Worm (Caenorhabditis elegans) whole organism, mixed stage, embryonic: Measurements from ENCODE around the gene C24B5.4.

Experiments
- blmp-1 ChIP-seq: fragments of 150-350 bp; optimal IDR thresholded peaks from 2 replicates; lab custom pipeline; 2014; ENCODE audit warnings: missing biosample characterization, missing genetic modification characterization
- ceh-39 ChIP-seq: fragments of 150-350 bp; optimal IDR thresholded peaks from 2 replicates; lab custom pipeline; 2014; ENCODE audit warnings: missing biosample characterization, missing genetic modification characterization
- ceh-83 ChIP-seq: fragments of 200-800 bp; sonication (Bioruptor generic); optimal IDR thresholded peaks from 2 replicates; lab custom pipeline; 2018; ENCODE audit warnings: mild to moderate bottlenecking, missing genetic modification characterization, missing compliant biosample characterization
- ces-1 ChIP-seq: fragments of 150-350 bp; optimal IDR thresholded peaks from 2 replicates; lab custom pipeline; 2014; ENCODE audit warnings: missing biosample characterization, missing genetic modification reagents, missing genetic modification characterization
- cnd-1 ChIP-seq: fragments of 200-800 bp; sonication (Bioruptor generic); optimal IDR thresholded peaks from 2 replicates; lab custom pipeline; 2018; ENCODE audit warnings: mild to moderate bottlenecking, missing genetic modification characterization, missing compliant biosample characterization
- drap-1 ChIP-seq: fragments of 200-800 bp; sonication (Bioruptor generic); optimal IDR thresholded peaks from 3 replicates; lab custom pipeline; 2018; ENCODE audit warnings: mild to moderate bottlenecking, missing genetic modification characterization, missing compliant biosample characterization
- elt-3 ChIP-seq: fragments of 150-350 bp; optimal IDR thresholded peaks from 2 replicates; lab custom pipeline; 2014; ENCODE audit warnings: missing biosample characterization, missing genetic modification characterization
- flh-1 ChIP-seq: fragments of 200-800 bp; sonication (Bioruptor generic); optimal IDR thresholded peaks from 2 replicates; lab custom pipeline; 2018; ENCODE audit warnings: mild to moderate bottlenecking, missing genetic modification characterization, moderate library complexity, missing compliant biosample characterization
- ham-2 ChIP-seq: fragments of 200-800 bp; sonication (Bioruptor generic); optimal IDR thresholded peaks from 2 replicates; lab custom pipeline; 2018; ENCODE audit warnings: mild to moderate bottlenecking, missing genetic modification characterization, missing compliant biosample characterization
- hlh-1 ChIP-seq: fragments of 150-350 bp; optimal IDR thresholded peaks from 2 replicates; lab custom pipeline; 2014; ENCODE audit warnings: missing biosample characterization, missing genetic modification reagents, missing genetic modification characterization
- lin-13 ChIP-seq: fragments of 150-350 bp; optimal IDR thresholded peaks from 2 replicates; lab custom pipeline; 2014; ENCODE audit warnings: missing biosample characterization, missing genetic modification characterization
- lin-32 ChIP-seq: fragments of 200-800 bp; sonication (Bioruptor generic); optimal IDR thresholded peaks from 2 replicates; lab custom pipeline; 2018; ENCODE audit warnings: mild to moderate bottlenecking, missing genetic modification characterization, missing compliant biosample characterization
- lsy-2 ChIP-seq: fragments of 150-350 bp; optimal IDR thresholded peaks from 2 replicates; lab custom pipeline; 2014; ENCODE audit warnings: missing biosample characterization, missing genetic modification characterization
- nhr-12 ChIP-seq: fragments of 150-350 bp; optimal IDR thresholded peaks from 2 replicates; lab custom pipeline; 2014; ENCODE audit warnings: missing biosample characterization, missing genetic modification characterization
- nhr-2 ChIP-seq: fragments of 150-350 bp; optimal IDR thresholded peaks from 2 replicates; lab custom pipeline; 2014; ENCODE audit warnings: missing biosample characterization, missing genetic modification characterization
- nhr-28 ChIP-seq: fragments of 150-350 bp; optimal IDR thresholded peaks from 2 replicates; lab custom pipeline; 2014; ENCODE audit warnings: missing biosample characterization, missing genetic modification characterization
- nhr-76 ChIP-seq: sonication (generic microtip); optimal IDR thresholded peaks from 2 replicates; lab custom pipeline; 2017; ENCODE audit warnings: missing biosample characterization, missing genetic modification characterization
- pha-4 ChIP-seq: fragments of 150-350 bp; optimal IDR thresholded peaks from 2 replicates; lab custom pipeline; 2018; ENCODE audit warnings: missing biosample characterization, missing genetic modification reagents, missing genetic modification characterization
- sem-2 ChIP-seq: fragments of 200-800 bp; sonication (Bioruptor generic); optimal IDR thresholded peaks from 2 replicates; lab custom pipeline; 2018; ENCODE audit warnings: mild to moderate bottlenecking, missing genetic modification characterization, missing compliant biosample characterization
- snpc-4 ChIP-seq: fragments of 150-350 bp; optimal IDR thresholded peaks from 2 replicates; lab custom pipeline; 2014; ENCODE audit warnings: missing biosample characterization, missing genetic modification characterization
- sptf-1 ChIP-seq: sonication (generic microtip); optimal IDR thresholded peaks from 2 replicates; lab custom pipeline; 2017; ENCODE audit warnings: mild to moderate bottlenecking, missing genetic modification characterization, moderate library complexity, missing compliant biosample characterization
- tbx-8 ChIP-seq: fragments of 200-800 bp; sonication (Bioruptor generic); optimal IDR thresholded peaks from 2 replicates; lab custom pipeline; 2018; ENCODE audit warnings: mild to moderate bottlenecking, missing genetic modification characterization, moderate library complexity, missing compliant biosample characterization
- unc-120 ChIP-seq: sonication (generic microtip); optimal IDR thresholded peaks from 2 replicates; lab custom pipeline; 2017; ENCODE audit warnings: missing genetic modification characterization, missing compliant biosample characterization; ENCODE audit not compliant: poor library complexity, severe bottlenecking
- unc-39 ChIP-seq: fragments of 150-350 bp; optimal IDR thresholded peaks from 2 replicates; lab custom pipeline; 2014; ENCODE audit warnings: missing biosample characterization, missing genetic modification characterization
- unc-62 ChIP-seq: fragments of 150-350 bp; optimal IDR thresholded peaks from 2 replicates; lab custom pipeline; 2014; ENCODE audit warnings: missing biosample characterization, missing genetic modification reagents, missing genetic modification characterization
- zip-8 ChIP-seq: fragments of 150-350 bp; optimal IDR thresholded peaks from 2 replicates; lab custom pipeline; 2014; ENCODE audit warnings: missing biosample characterization, missing genetic modification characterization
- ztf-11 ChIP-seq: fragments of 150-350 bp; optimal IDR thresholded peaks from 2 replicates; lab custom pipeline; 2014; ENCODE audit warnings: missing biosample characterization, missing genetic modification characterization

C24B5.4 gene

ce11 chrV:9212499-9212898 lies 15.4 kb upstream of the C24B5.4 start (continued):
- no peak for TF ChIP-seq zip-8
- TF ChIP-seq lin-13 (tag; lab: Kevin White, UChicago): no peak

DNA sequence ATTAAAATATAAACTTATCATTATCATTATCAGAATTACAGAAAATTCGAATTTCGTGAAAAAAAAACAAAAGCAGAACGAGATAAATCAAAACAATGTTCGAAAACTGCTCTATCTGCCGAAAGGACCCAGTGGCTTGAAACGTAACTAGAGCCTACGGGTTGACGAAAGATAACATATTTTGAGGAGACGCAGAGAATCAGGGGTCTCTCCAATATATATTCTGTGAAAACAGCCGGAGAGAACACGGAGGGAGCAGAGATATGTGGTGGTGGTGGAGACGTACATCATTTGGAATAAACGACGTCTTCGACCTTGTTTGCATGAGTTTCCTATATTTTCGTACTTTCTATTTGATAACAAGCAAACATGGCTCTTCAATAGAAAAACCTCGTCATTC lies 11.8 kb upstream of the C24B5.4 start:
- no peak for TF ChIP-seq ztf-11 (tag; lab: Kevin White, UChicago)
- TF ChIP-seq sptf-1: no peak
- TF ChIP-seq ces-1 (GFP tag; lab: Kevin White, UChicago): peak; percentile 32
- no peak for TF ChIP-seq nhr-76 (tag; lab: Kevin White, UChicago)
- TF ChIP-seq unc-62 (GFP tag; lab: Kevin White, UChicago): no peak
- no peak for TF ChIP-seq lsy-2 (tag; lab: Kevin White, UChicago)
- TF ChIP-seq, all 35 proteins: peak for 1

ce11 chrV:9207377-9207776 lies 10.3 kb upstream of the C24B5.4 start, which contains the start of gene inx-10:
Gene inx-10 (minus strand): TSS chrV:9207477.
- TF ChIP-seq unc-120 (tag; lab: Kevin White, UChicago): no peak
- TF ChIP-seq ces-1 (GFP tag; lab: Kevin White, UChicago): no peak
- TF ChIP-seq nhr-12 (tag; lab: Kevin White, UChicago): no peak
- TF ChIP-seq snpc-4 (tag; lab: Kevin White, UChicago): no peak
- TF ChIP-seq ceh-83 (GFP tag; lab: Kevin White, UChicago): no peak
- no peak for TF ChIP-seq lin-13 (tag; lab: Kevin White, UChicago)
- TF ChIP-seq tbx-8 (GFP tag; lab: Kevin White, UChicago): no peak
- TF ChIP-seq sem-2 (GFP tag; lab: Kevin White, UChicago): no peak
- TF ChIP-seq elt-3 (tag; lab: Kevin White, UChicago): no peak
- no peak for TF ChIP-seq nhr-76 (tag; lab: Kevin White, UChicago)

ce11 chrV:9202710-9203109 lies 5.6 kb upstream of the C24B5.4 start, which contains the start of gene asp-2:
Gene asp-2 (plus strand): TSS chrV:9203077.
- TF ChIP-seq pha-4 (tag; lab: Kevin White, UChicago) (no peak), ztf-11 (tag; lab: Kevin White, UChicago) (no peak)

DNA sequence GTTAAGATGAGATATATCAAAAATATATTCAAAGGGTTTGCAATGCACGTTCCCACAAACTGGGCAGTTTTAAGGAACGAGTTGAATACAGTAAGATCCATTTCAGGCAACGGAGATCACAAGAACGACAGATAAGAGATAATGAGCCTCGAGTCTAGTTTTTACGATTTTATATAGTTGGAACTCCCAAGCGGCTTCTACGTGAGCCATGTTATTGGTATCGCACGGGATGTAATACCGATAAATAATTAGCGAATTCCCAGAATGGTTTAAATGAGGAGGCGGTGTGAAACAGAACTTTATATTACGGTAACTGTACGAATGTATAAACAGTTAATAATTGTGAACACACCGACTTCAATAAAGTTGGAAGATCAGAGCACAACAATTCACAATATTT lies 1.8 kb upstream of the C24B5.4 start, which contains the start of gene str-177:
str-177 (minus strand) TSS at position 101 of the 400 bp plus-strand sequence.
- TF ChIP-seq ham-2 (GFP tag; lab: Kevin White, UChicago) (no peak), elt-3 (tag; lab: Kevin White, UChicago) (no peak), unc-62 (GFP tag; lab: Kevin White, UChicago) (no peak), cnd-1 (no peak), nhr-2 (tag; lab: Kevin White, UChicago) (no peak), zip-8 (no peak), unc-39 (tag; lab: Kevin White, UChicago) (no peak), ceh-39 (tag; lab: Kevin White, UChicago) (no peak), flh-1 (GFP tag; lab: Kevin White, UChicago) (no peak), sem-2 (GFP tag; lab: Kevin White, UChicago) (no peak), nhr-76 (tag; lab: Kevin White, UChicago) (no peak), nhr-28 (tag; lab: Kevin White, UChicago) (no peak), ces-1 (GFP tag; lab: Kevin White, UChicago) (no peak), ceh-83 (GFP tag; lab: Kevin White, UChicago) (no peak), ztf-11 (tag; lab: Kevin White, UChicago) (no peak), snpc-4 (tag; lab: Kevin White, UChicago) (no peak), hlh-1 (tag; lab: Kevin White, UChicago) (no peak), blmp-1 (tag; lab: Kevin White, UChicago) (no peak)
- TF ChIP-seq, all 35 proteins: peak for 0

ce11 chrV:9194055-9194454 lies 3.1 kb downstream of the C24B5.4 start:
- TF ChIP-seq tbx-8 (GFP tag; lab: Kevin White, UChicago) (no peak), ces-1 (GFP tag; lab: Kevin White, UChicago) (peak; percentile 87), lsy-2 (tag; lab: Kevin White, UChicago) (no peak), lin-32 (GFP tag; lab: Kevin White, UChicago) (no peak), sptf-1 (no peak), flh-1 (GFP tag; lab: Kevin White, UChicago) (no peak), lin-13 (tag; lab: Kevin White, UChicago) (no peak), drap-1 (GFP tag; lab: Kevin White, UChicago) (no peak)
- TF ChIP-seq, all 35 proteins: peak for 1
